Worm (Caenorhabditis elegans) whole organism, L1 larva: ENCODE data around the gene sut-1.

Experiments
- alr-1 ChIP-seq: fragments of 200-800 bp; sonication (Bioruptor generic); optimal IDR thresholded peaks from 2 replicates; lab custom pipeline; 2018; ENCODE audit warnings: borderline replicate concordance, mild to moderate bottlenecking, missing genetic modification characterization, missing compliant biosample characterization
- aly-2 ChIP-seq: fragments of 150-350 bp; optimal IDR thresholded peaks from 2 replicates; lab custom pipeline; 2014; ENCODE audit warnings: missing biosample characterization, missing genetic modification characterization
- dpl-1 ChIP-seq, 3 experiments: fragments of 150-350 bp in 2 of 3; sonication (generic microtip) in 1 of 3; optimal IDR thresholded peaks; 2 replicates each; lab custom pipeline; 2014 to 2017; ENCODE audit warnings: missing biosample characterization in 3 of 3, missing genetic modification characterization in 3 of 3, missing genetic modification reagents in 3 of 3
- irx-1 ChIP-seq: sonication (generic microtip); optimal IDR thresholded peaks from 2 replicates; lab custom pipeline; 2016; ENCODE audit warnings: missing genetic modification characterization, missing compliant biosample characterization
- nhr-237 ChIP-seq: fragments of 150-350 bp; optimal IDR thresholded peaks from 2 replicates; lab custom pipeline; 2014; ENCODE audit warnings: missing biosample characterization, missing genetic modification characterization
- pqm-1 ChIP-seq: sonication (generic microtip); optimal IDR thresholded peaks from 3 replicates; lab custom pipeline; 2017; ENCODE audit warnings: missing biosample characterization, missing genetic modification characterization
- rnt-1 ChIP-seq: sonication (generic microtip); optimal IDR thresholded peaks from 2 replicates; lab custom pipeline; 2016; ENCODE audit warnings: mild to moderate bottlenecking, missing genetic modification characterization, moderate library complexity, missing compliant biosample characterization
- unc-62 ChIP-seq: fragments of 150-350 bp; optimal IDR thresholded peaks from 2 replicates; lab custom pipeline; 2014; ENCODE audit warnings: missing biosample characterization, missing genetic modification reagents, missing genetic modification characterization

- TF ChIP-seq alr-1 (tag; lab: Kevin White, UChicago) (no peak), irx-1 (tag; lab: Kevin White, UChicago) (no peak), aly-2 (tag; lab: Kevin White, UChicago) (no peak), dpl-1 (GFP tag; optimal IDR thresholded peaks at IDR 0.05; lab: Kevin White, UChicago) (no peak), nhr-237 (tag; lab: Kevin White, UChicago) (no peak), rnt-1 (tag; lab: Kevin White, UChicago) (no peak), unc-62 (GFP tag; lab: Kevin White, UChicago) (no peak), pqm-1 (tag; lab: Kevin White, UChicago) (no peak)
Observed at ce11 chrII:1132750-1133149, 9.7 kb upstream of the sut-1 start.
